Worm (Caenorhabditis elegans) whole organism, L1 larva: ENCODE results near the gene fbxa-15.

Experiments
- alr-1 ChIP-seq: fragments of 200-800 bp; sonication (Bioruptor generic); optimal IDR thresholded peaks from 2 replicates; lab custom pipeline; 2018; ENCODE audit warnings: borderline replicate concordance, mild to moderate bottlenecking, missing genetic modification characterization, missing compliant biosample characterization
- ama-1 ChIP-seq: fragments of 150-350 bp; optimal IDR thresholded peaks from 2 replicates; lab custom pipeline; 2014
- ceh-90 ChIP-seq: sonication (generic microtip); optimal IDR thresholded peaks from 2 replicates; lab custom pipeline; 2016; ENCODE audit warnings: missing genetic modification characterization, missing compliant biosample characterization
- dpl-1 ChIP-seq, 3 experiments: fragments of 150-350 bp in 2 of 3; sonication (generic microtip) in 1 of 3; optimal IDR thresholded peaks; 2 replicates each; lab custom pipeline; 2014 to 2017; ENCODE audit warnings: missing biosample characterization in 3 of 3, missing genetic modification characterization in 3 of 3, missing genetic modification reagents in 3 of 3
- nhr-28 ChIP-seq: fragments of 150-350 bp; optimal IDR thresholded peaks from 2 replicates; lab custom pipeline; 2014; ENCODE audit warnings: missing biosample characterization, missing genetic modification characterization
- snpc-4 ChIP-seq: fragments of 150-350 bp; optimal IDR thresholded peaks from 2 replicates; lab custom pipeline; 2014; ENCODE audit warnings: missing biosample characterization, missing genetic modification characterization
- unc-86 ChIP-seq: sonication (generic microtip); optimal IDR thresholded peaks from 2 replicates; lab custom pipeline; 2016; ENCODE audit warnings: missing genetic modification characterization, missing compliant biosample characterization

DNA sequence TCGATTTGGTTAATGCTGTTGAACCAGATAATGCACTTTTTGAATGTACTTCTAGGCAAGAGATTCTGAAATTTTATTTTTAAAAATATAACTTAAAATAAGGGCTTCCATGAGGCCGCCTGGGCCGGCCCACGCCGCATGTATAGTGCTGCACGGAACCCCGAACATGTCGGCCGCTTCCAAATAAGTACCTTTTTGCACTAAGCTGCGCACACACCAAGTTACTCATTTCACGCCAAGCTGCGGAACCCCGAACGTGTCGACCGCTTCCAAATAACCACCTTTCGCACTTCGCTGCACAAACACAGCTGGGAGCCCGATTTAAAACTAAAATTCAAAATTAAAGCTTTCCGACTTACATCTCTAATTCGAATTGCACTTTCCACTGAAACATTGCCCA lies 10.1 kb downstream of the fbxa-15 start:
- TF ChIP-seq nhr-28 (tag; lab: Kevin White, UChicago) (no peak), ama-1 (lab: Kevin White, UChicago) (no peak), dpl-1 (GFP tag; optimal IDR thresholded peaks at IDR 0.05; lab: Kevin White, UChicago) (no peak), unc-86 (tag; lab: Kevin White, UChicago) (no peak), ceh-90 (tag; lab: Kevin White, UChicago) (no peak), snpc-4 (no peak), alr-1 (no peak)
